Fruit fly (Drosophila melanogaster): ENCODE results near the gene CG16743.
A peak's percentile ranks its signal among the peaks of the same experiment; 100 is the strongest.

The CG16743 gene

DNA sequence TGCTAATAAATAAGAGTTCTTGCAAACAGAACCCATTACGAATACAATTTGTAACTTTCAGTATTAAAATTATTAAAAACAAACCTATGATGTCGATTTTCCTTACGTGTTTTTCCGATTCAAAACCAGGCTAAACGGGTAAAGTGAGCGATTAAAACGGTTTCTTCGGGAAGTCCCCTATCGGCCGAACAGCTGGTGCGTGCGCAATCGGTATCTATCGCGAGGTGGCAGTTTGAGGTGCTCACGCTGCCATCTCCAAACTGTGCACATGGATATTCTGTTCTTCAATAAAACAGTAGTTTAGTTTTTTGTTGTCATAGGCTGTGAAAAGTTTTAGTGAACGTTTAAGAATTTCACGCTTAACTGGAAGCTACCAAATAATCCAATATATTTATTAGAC, 17.1 kb downstream of the CG16743 start, which contains the start of gene TTLL4A (continued):
- TF ChIP-seq bbx (GFP tag; IDR thresholded peaks at IDR 0.05; ENCODE audit: partially characterized antibody) (peak; percentile 99), E2f2 (GFP tag; IDR thresholded peaks at IDR 0.05) (peak; percentile 67), lbe (GFP tag; optimal IDR thresholded peaks at IDR 0.05) (peak; percentile 68), CG16813 (GFP tag; IDR thresholded peaks at IDR 0.05; ENCODE audit: partially characterized antibody) (peak; percentile 98), Max (GFP tag; optimal IDR thresholded peaks at IDR 0.05) (peak; percentile 74), Bgb (GFP tag; IDR thresholded peaks at IDR 0.05; ENCODE audit: partially characterized antibody) (peak; percentile 99), kah (GFP tag; optimal IDR thresholded peaks at IDR 0.05) (peak; percentile 48), CG30020 (tag; optimal IDR thresholded peaks at IDR 0.05) (peak; percentile 73), gro (GFP tag; optimal IDR thresholded peaks at IDR 0.05) (peak; percentile 50), hth (optimal IDR thresholded peaks at IDR 0.05) (no peak), CG32767 (GFP tag; IDR thresholded peaks at IDR 0.05) (no peak), stwl (tag; optimal IDR thresholded peaks at IDR 0.05) (peak; percentile 62), tx (GFP tag; optimal IDR thresholded peaks at IDR 0.05) (peak; percentile 32), row (GFP tag; IDR thresholded peaks at IDR 0.05) (peak; percentile 86; the same call in 2 of the 3 replicates), CrebB (tag; optimal IDR thresholded peaks at IDR 0.05) (peak; percentile 21), CG10267 (tag; optimal IDR thresholded peaks at IDR 0.05) (peak; percentile 63), Adf1 (GFP tag; IDR thresholded peaks at IDR 0.05) (peak; percentile 18; the same call in 1 of the 2 replicates), Doc3 (GFP tag; IDR thresholded peaks at IDR 0.05; ENCODE audit: partially characterized antibody) (peak; percentile 97), CG33213 (GFP tag; optimal IDR thresholded peaks at IDR 0.05) (peak; percentile 42), lilli (GFP tag; optimal IDR thresholded peaks at IDR 0.05) (peak; percentile 43), eve (GFP tag; optimal IDR thresholded peaks at IDR 0.05) (no peak), chm (GFP tag; IDR thresholded peaks at IDR 0.05) (no peak), CG15514 (GFP tag; optimal IDR thresholded peaks at IDR 0.05) (peak; percentile 93), CG34224 (GFP tag; IDR thresholded peaks at IDR 0.05; ENCODE audit: partially characterized antibody) (peak; percentile 98), Opbp (GFP tag; IDR thresholded peaks at IDR 0.05; ENCODE audit: partially characterized antibody) (peak; percentile 99), CG10565 (GFP tag; optimal IDR thresholded peaks at IDR 0.05) (no peak), ATbp (GFP tag; optimal IDR thresholded peaks at IDR 0.05) (no peak), CTCF (GFP tag; optimal IDR thresholded peaks at IDR 0.05) (peak; percentile 45), zen2 (GFP tag; IDR thresholded peaks at IDR 0.05; ENCODE audit: partially characterized antibody) (peak; percentile 96), B-H2 (GFP tag; optimal IDR thresholded peaks at IDR 0.05) (peak; percentile 14), HLH54F (GFP tag; optimal IDR thresholded peaks at IDR 0.05) (peak; percentile 22), Ets97D (GFP tag; optimal IDR thresholded peaks at IDR 0.05) (peak; percentile 86), cas (GFP tag; IDR thresholded peaks at IDR 0.05) (no peak), Mad (GFP tag; optimal IDR thresholded peaks at IDR 0.05) (peak; percentile 19), Dp (GFP tag; optimal IDR thresholded peaks at IDR 0.05) (peak; percentile 50), inv (GFP tag; IDR thresholded peaks at IDR 0.05; ENCODE audit: partially characterized antibody) (peak; percentile 96), CG13624 (GFP tag; optimal IDR thresholded peaks at IDR 0.05) (peak; percentile 58), CG18764 (GFP tag; optimal IDR thresholded peaks at IDR 0.05) (peak; percentile 14), CG11085 (GFP tag; IDR thresholded peaks at IDR 0.05) (no peak), CG3995 (GFP tag; optimal IDR thresholded peaks at IDR 0.05) (peak; percentile 32), Sry-δ (GFP tag; optimal IDR thresholded peaks at IDR 0.05) (peak; percentile 96), org-1 (GFP tag; optimal IDR thresholded peaks at IDR 0.05) (no peak), Med (GFP tag) (peak; percentile 89), H2.0 (GFP tag; IDR thresholded peaks at IDR 0.05) (no peak), CG9437 (GFP tag; optimal IDR thresholded peaks at IDR 0.05) (peak; percentile 85), Dref (GFP tag; IDR thresholded peaks at IDR 0.05) (peak; percentile 62), Gug (GFP tag; IDR thresholded peaks at IDR 0.05) (peak; percentile 52; the same call in 2 of the 4 replicates), sna (GFP tag; IDR thresholded peaks at IDR 0.05; ENCODE audit: partially characterized antibody) (peak; percentile 97), ato (GFP tag; IDR thresholded peaks at IDR 0.05; ENCODE audit: partially characterized antibody) (peak; percentile 96), Side (GFP tag; optimal IDR thresholded peaks at IDR 0.05) (peak; percentile 23), gsb (GFP tag; IDR thresholded peaks at IDR 0.05) (no peak), gt (GFP tag; IDR thresholded peaks at IDR 0.05) (no peak)
